Worm (Caenorhabditis elegans): Measurements from ENCODE around the gene mob-2.
A peak's percentile ranks its signal among the peaks of the same experiment; 100 is the strongest.

mob-2 gene

DNA sequence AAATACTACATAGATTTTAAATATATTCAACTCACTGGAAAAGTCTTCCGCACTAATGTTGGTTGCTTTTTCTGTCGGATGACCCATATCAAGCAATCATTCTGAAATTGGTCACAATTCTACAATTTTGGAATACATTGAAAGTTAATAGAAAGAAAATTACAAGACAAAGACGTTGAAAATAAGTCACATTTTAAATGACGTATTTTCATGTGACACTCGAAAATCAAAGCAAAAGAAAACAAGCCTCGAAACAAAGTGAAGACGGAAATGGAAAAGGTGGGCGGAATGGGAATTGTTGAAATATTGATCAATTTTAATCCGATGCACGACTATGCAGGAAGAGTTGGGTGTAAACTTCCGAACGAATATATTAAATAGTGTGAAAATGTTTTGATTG is at the start of gene mob-2:
mob-2 (minus strand) TSS at position 101 of the 400 bp plus-strand sequence.
- TF ChIP-seq set-16 (GFP tag; IDR thresholded peaks at IDR 0.05) (no peak), hlh-30 (tag; optimal IDR thresholded peaks at IDR 0.05; ENCODE audit: insufficient read depth) (peak; percentile 41), aha-1 (tag) (peak; percentile 86)

DNA sequence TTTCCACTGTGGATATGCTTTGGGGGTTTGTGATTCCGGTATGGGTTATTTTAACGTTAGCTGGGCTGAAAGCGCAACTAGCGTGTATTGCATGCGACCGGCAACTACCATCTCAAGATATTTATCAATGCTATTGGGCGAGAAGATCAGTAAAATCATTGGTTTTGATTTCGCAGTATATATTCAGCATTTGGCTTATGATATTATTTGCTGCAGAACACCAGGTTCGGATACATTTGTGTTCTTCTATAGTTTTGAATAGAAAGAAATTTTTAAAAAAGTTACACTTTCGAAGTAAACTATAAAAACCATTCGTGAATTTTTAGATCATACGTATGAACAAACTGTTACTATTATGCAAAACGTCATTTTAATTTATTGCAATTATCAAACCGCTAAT is 48.1 kb upstream of the mob-2 start:
- TF ChIP-seq php-3 (GFP tag; IDR thresholded peaks at IDR 0.05) (no peak), fos-1 (tag; optimal IDR thresholded peaks at IDR 0.05) (no peak), Y5F2A.4 (GFP tag; optimal IDR thresholded peaks at IDR 0.05) (no peak), ceh-20 (GFP tag; IDR thresholded peaks at IDR 0.05) (no peak), lim-7 (GFP tag; IDR thresholded peaks at IDR 0.05) (no peak), aha-1 (tag) (peak; percentile 17), dmd-9 (GFP tag; IDR thresholded peaks at IDR 0.05) (no peak), unc-62 (GFP tag; optimal IDR thresholded peaks at IDR 0.05 in 1 of 2) (peak in 1 of 2 experiments; percentile 94), unc-62 (tag; optimal IDR thresholded peaks at IDR 0.05) (no peak), mep-1 (tag; optimal IDR thresholded peaks at IDR 0.05) (no peak), ces-1 (GFP tag; optimal IDR thresholded peaks at IDR 0.05) (no peak)

DNA sequence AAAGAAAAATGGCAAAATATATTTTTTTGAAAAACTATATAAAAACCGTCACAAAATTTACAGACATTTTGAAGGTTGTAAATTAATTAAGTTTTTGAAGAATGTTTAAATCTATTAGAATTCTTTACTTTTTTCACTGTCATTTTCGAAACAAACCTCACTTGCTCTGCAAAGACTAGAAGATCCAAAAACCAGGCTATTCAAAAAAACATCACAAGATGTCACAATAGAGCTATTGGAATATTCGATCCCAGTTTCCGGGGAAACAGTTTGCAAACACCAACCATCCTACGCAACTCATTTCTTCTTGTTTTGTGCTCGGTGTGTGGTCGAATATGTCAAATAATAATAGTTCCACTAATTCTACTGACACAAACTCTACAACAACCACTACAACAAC is 46.9 kb upstream of the mob-2 start, which contains the start of gene R12H7.4:
R12H7.4 (plus strand) TSS at position 301 of the 400 bp plus-strand sequence.
- no peak for TF ChIP-seq dmd-9 (GFP tag; IDR thresholded peaks at IDR 0.05)
- peak in 1 of 2 experiments; percentile 79 for TF ChIP-seq unc-62 (GFP tag; optimal IDR thresholded peaks at IDR 0.05 in 1 of 2)
- TF ChIP-seq unc-62 (tag; optimal IDR thresholded peaks at IDR 0.05), result no peak
- TF ChIP-seq attf-4 (tag; optimal IDR thresholded peaks at IDR 0.05), result no peak

DNA sequence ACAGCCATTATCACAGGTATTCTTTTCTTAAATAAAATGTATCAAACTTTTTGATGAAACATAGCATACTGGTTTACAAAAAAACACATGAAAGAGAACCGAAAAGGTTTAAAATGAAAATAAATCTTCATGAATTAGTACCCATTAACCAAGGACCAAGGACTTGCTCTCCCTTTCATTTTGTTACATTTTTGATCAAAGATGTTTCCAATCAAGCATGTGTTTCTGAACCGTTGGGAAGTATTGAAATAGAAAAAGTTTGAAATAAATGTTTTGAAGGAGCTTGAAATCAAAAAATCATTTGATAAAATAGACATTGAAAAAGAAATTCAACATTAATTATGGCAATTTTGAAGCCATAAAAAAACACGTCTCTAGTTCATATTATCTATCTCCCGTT is 42.7 kb upstream of the mob-2 start:
- TF ChIP-seq unc-62 (GFP tag; optimal IDR thresholded peaks at IDR 0.05 in 1 of 2) (peak in 1 of 2 experiments; percentile 19), unc-62 (tag; optimal IDR thresholded peaks at IDR 0.05) (no peak), gei-8 (GFP tag; optimal IDR thresholded peaks at IDR 0.05) (no peak), arid-1 (GFP tag; conservative IDR thresholded peaks at IDR 0.05) (no peak)

DNA sequence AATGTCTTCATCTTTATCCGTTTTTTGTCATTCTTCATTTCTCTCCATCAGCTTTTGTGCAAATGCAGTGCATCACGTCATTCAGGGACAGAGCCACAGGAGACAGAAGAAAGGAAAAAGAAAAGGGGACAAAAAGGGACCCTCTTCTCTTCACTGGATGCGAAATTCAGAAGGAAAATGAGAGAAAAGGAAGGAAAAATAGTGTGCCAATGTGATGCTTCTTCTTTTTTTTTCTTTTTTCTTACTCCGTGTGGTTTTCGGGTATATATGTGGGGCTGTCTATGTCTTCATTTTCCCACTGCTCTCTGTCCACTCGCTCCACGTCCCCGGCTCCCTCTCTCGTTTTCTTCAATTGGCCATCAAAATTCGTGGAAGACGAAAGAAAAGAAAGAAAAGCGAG is 40.6 kb upstream of the mob-2 start:
- TF ChIP-seq daf-12 (tag; optimal IDR thresholded peaks at IDR 0.05) (no peak), pha-4 (GFP tag; IDR thresholded peaks at IDR 0.05) (no peak), pha-4 (tag; optimal IDR thresholded peaks at IDR 0.05) (no peak), T26A8.4 (GFP tag; IDR thresholded peaks at IDR 0.05) (no peak), jun-1 (tag; optimal IDR thresholded peaks at IDR 0.05) (no peak), gei-8 (GFP tag; optimal IDR thresholded peaks at IDR 0.05) (no peak), nhr-11 (tag; optimal IDR thresholded peaks at IDR 0.05) (no peak), nhr-28 (tag; optimal IDR thresholded peaks at IDR 0.05) (no peak), hlh-30 (tag; optimal IDR thresholded peaks at IDR 0.05; ENCODE audit: insufficient read depth) (peak; percentile 35), unc-39 (tag; optimal IDR thresholded peaks at IDR 0.05) (no peak), aly-2 (tag; optimal IDR thresholded peaks at IDR 0.05) (no peak), lin-15B (tag; optimal IDR thresholded peaks at IDR 0.05) (no peak), F49E8.2 (tag; optimal IDR thresholded peaks at IDR 0.05; ENCODE audit: borderline replicate concordance) (no peak), F37D6.2 (tag; optimal IDR thresholded peaks at IDR 0.05) (no peak), ctbp-1 (GFP tag; IDR thresholded peaks at IDR 0.05) (peak; percentile 60; the same call in 1 of the 2 replicates), ZK337.2 (GFP tag; IDR thresholded peaks at IDR 0.05) (no peak), zip-2 (tag; optimal IDR thresholded peaks at IDR 0.05) (no peak), fkh-10 (GFP tag; optimal IDR thresholded peaks at IDR 0.05) (peak; percentile 71), pqm-1 (tag; optimal IDR thresholded peaks at IDR 0.05) (no peak), unc-62 (GFP tag; optimal IDR thresholded peaks at IDR 0.05 in 1 of 2) (peak in 1 of 2 experiments; percentile 43), unc-62 (tag; optimal IDR thresholded peaks at IDR 0.05) (no peak), madf-5 (GFP tag; IDR thresholded peaks at IDR 0.05) (no peak), ZK546.5 (tag; optimal IDR thresholded peaks at IDR 0.05) (no peak), mep-1 (tag; optimal IDR thresholded peaks at IDR 0.05) (peak; percentile 71), hmg-1.1 (GFP tag; IDR thresholded peaks at IDR 0.05) (peak; percentile 57), nhr-102 (tag; optimal IDR thresholded peaks at IDR 0.05) (no peak), snpc-4 (tag; optimal IDR thresholded peaks at IDR 0.05) (no peak), rbr-2 (tag; optimal IDR thresholded peaks at IDR 0.05) (peak; percentile 24), mes-2 (tag; optimal IDR thresholded peaks at IDR 0.05; ENCODE audit: poor library complexity, severe bottlenecking) (no peak), Y105C5A.15 (GFP tag; IDR thresholded peaks at IDR 0.05) (no peak), lin-1 (GFP tag; IDR thresholded peaks at IDR 0.05) (no peak), hlh-11 (tag; optimal IDR thresholded peaks at IDR 0.05) (peak; percentile 10), snpc-1.2 (GFP tag; IDR thresholded peaks at IDR 0.05) (no peak)

All from whole organism, L4 larva.